Worm (Caenorhabditis elegans) whole organism, L3 larva: ENCODE results near the gene lron-4.

Source experiments
- R02D3.7 ChIP-seq: fragments of 150-350 bp; optimal IDR thresholded peaks from 2 replicates; lab custom pipeline; 2014; ENCODE audit warnings: missing biosample characterization, missing genetic modification characterization
- ZK546.5 ChIP-seq: sonication (generic microtip); optimal IDR thresholded peaks from 2 replicates; lab custom pipeline; 2017; ENCODE audit warnings: missing biosample characterization, missing genetic modification characterization
- aly-2 ChIP-seq: fragments of 150-350 bp; optimal IDR thresholded peaks from 2 replicates; lab custom pipeline; 2014; ENCODE audit warnings: missing biosample characterization, missing genetic modification characterization
- ama-1 ChIP-seq: fragments of 150-350 bp; optimal IDR thresholded peaks from 2 replicates; lab custom pipeline; 2018
- ceh-16 ChIP-seq: sonication (generic microtip); optimal IDR thresholded peaks from 2 replicates; lab custom pipeline; 2017; ENCODE audit warnings: missing biosample characterization, missing genetic modification characterization
- ceh-28 ChIP-seq: fragments of 150-350 bp; optimal IDR thresholded peaks from 2 replicates; lab custom pipeline; 2014; ENCODE audit warnings: missing biosample characterization, missing genetic modification reagents, missing genetic modification characterization
- ceh-82 ChIP-seq: fragments of 150-350 bp; optimal IDR thresholded peaks from 2 replicates; lab custom pipeline; 2014; ENCODE audit warnings: missing biosample characterization, missing genetic modification characterization
- ceh-9 ChIP-seq: sonication (generic microtip); optimal IDR thresholded peaks from 2 replicates; lab custom pipeline; 2018; ENCODE audit warnings: missing biosample characterization, missing genetic modification characterization
- daf-12 ChIP-seq: fragments of 150-350 bp; optimal IDR thresholded peaks from 2 replicates; lab custom pipeline; 2014; ENCODE audit warnings: missing biosample characterization, missing genetic modification reagents, missing genetic modification characterization
- egl-27 ChIP-seq: sonication (generic microtip); optimal IDR thresholded peaks from 4 replicates; lab custom pipeline; 2017; ENCODE audit warnings: missing biosample characterization, missing genetic modification reagents, missing genetic modification characterization
- egl-5 ChIP-seq: fragments of 150-350 bp; optimal IDR thresholded peaks from 2 replicates; lab custom pipeline; 2017; ENCODE audit warnings: missing biosample characterization, missing genetic modification reagents, missing genetic modification characterization, inconsistent platforms
- elt-1 ChIP-seq: fragments of 150-350 bp; optimal IDR thresholded peaks from 2 replicates; lab custom pipeline; 2014; ENCODE audit warnings: missing biosample characterization, missing genetic modification characterization
- elt-2 ChIP-seq: sonication (generic microtip); optimal IDR thresholded peaks from 2 replicates; lab custom pipeline; 2016; ENCODE audit warnings: missing genetic modification reagents, mild to moderate bottlenecking, missing genetic modification characterization, missing compliant biosample characterization
- elt-3 ChIP-seq, 3 experiments: fragments of 150-350 bp in 1 of 3; sonication (generic microtip) in 2 of 3; optimal IDR thresholded peaks; 2 replicates in 2 of 3; 4 replicates in 1 of 3; lab custom pipeline; 2014 to 2017; ENCODE audit warnings: missing biosample characterization in 3 of 3, missing genetic modification characterization in 3 of 3
- eor-1 ChIP-seq, 2 experiments: fragments of 150-350 bp; optimal IDR thresholded peaks; 2 replicates each; lab custom pipeline; 2014 to 2018; ENCODE audit warnings: missing biosample characterization in 2 of 2, missing genetic modification characterization in 2 of 2
- fkh-10 ChIP-seq: sonication (generic microtip); optimal IDR thresholded peaks from 2 replicates; lab custom pipeline; 2017; ENCODE audit warnings: missing biosample characterization, missing genetic modification reagents, missing genetic modification characterization
- fkh-2 ChIP-seq: fragments of 150-350 bp; optimal IDR thresholded peaks from 2 replicates; lab custom pipeline; 2014; ENCODE audit warnings: missing biosample characterization, missing genetic modification reagents, missing genetic modification characterization
- fos-1 ChIP-seq: fragments of 150-350 bp; optimal IDR thresholded peaks from 2 replicates; lab custom pipeline; 2014; ENCODE audit warnings: missing biosample characterization, missing genetic modification characterization
- hmg-11 ChIP-seq: sonication (generic microtip); optimal IDR thresholded peaks from 2 replicates; lab custom pipeline; 2016; ENCODE audit warnings: missing genetic modification characterization, missing compliant biosample characterization
- jun-1 ChIP-seq: fragments of 150-350 bp; optimal IDR thresholded peaks from 2 replicates; lab custom pipeline; 2014; ENCODE audit warnings: missing biosample characterization, missing genetic modification reagents, missing genetic modification characterization
- lin-15B ChIP-seq: fragments of 150-350 bp; optimal IDR thresholded peaks from 2 replicates; lab custom pipeline; 2014; ENCODE audit warnings: missing biosample characterization, missing genetic modification characterization
- lin-39 ChIP-seq: fragments of 150-350 bp; optimal IDR thresholded peaks from 2 replicates; lab custom pipeline; 2018; ENCODE audit warnings: missing biosample characterization, missing genetic modification reagents, missing genetic modification characterization
- lsy-12 ChIP-seq: sonication (generic microtip); optimal IDR thresholded peaks from 2 replicates; lab custom pipeline; 2016; ENCODE audit warnings: mild to moderate bottlenecking, missing genetic modification characterization, missing compliant biosample characterization
- mdl-1 ChIP-seq: fragments of 150-350 bp; optimal IDR thresholded peaks from 2 replicates; lab custom pipeline; 2014; ENCODE audit warnings: missing biosample characterization, missing genetic modification characterization
- mml-1 ChIP-seq: fragments of 150-350 bp; sonication (generic microtip); optimal IDR thresholded peaks from 3 replicates; lab custom pipeline; 2014; ENCODE audit warnings: missing biosample characterization, missing genetic modification characterization
- nfya-1 ChIP-seq: sonication (generic microtip); optimal IDR thresholded peaks from 2 replicates; lab custom pipeline; 2017; ENCODE audit warnings: missing genetic modification characterization, mild to moderate bottlenecking, missing compliant biosample characterization, antibody characterized with exemption, moderate library complexity; ENCODE audit not compliant: insufficient read depth
- nhr-11 ChIP-seq: fragments of 150-350 bp; optimal IDR thresholded peaks from 2 replicates; lab custom pipeline; 2014; ENCODE audit warnings: missing biosample characterization, missing genetic modification characterization
- nhr-12 ChIP-seq: fragments of 150-350 bp; optimal IDR thresholded peaks from 2 replicates; lab custom pipeline; 2014; ENCODE audit warnings: missing biosample characterization, missing genetic modification characterization
- nhr-23 ChIP-seq: fragments of 150-350 bp; optimal IDR thresholded peaks from 2 replicates; lab custom pipeline; 2014; ENCODE audit warnings: missing biosample characterization, missing genetic modification reagents, missing genetic modification characterization
- nhr-237 ChIP-seq: fragments of 150-350 bp; optimal IDR thresholded peaks from 2 replicates; lab custom pipeline; 2014; ENCODE audit warnings: missing biosample characterization, missing genetic modification characterization
- nhr-25 ChIP-seq: sonication (generic microtip); optimal IDR thresholded peaks from 2 replicates; lab custom pipeline; 2017; ENCODE audit warnings: missing biosample characterization, missing genetic modification characterization
- nhr-28 ChIP-seq: fragments of 150-350 bp; optimal IDR thresholded peaks from 2 replicates; lab custom pipeline; 2014; ENCODE audit warnings: missing biosample characterization, missing genetic modification characterization
- nhr-43 ChIP-seq: sonication (generic microtip); optimal IDR thresholded peaks from 2 replicates; lab custom pipeline; 2016; ENCODE audit warnings: mild to moderate bottlenecking, missing genetic modification characterization, missing compliant biosample characterization; ENCODE audit not compliant: poor library complexity, severe bottlenecking
- nhr-67 ChIP-seq: fragments of 150-350 bp; optimal IDR thresholded peaks from 2 replicates; lab custom pipeline; 2014; ENCODE audit warnings: missing biosample characterization, missing genetic modification characterization
- nhr-76 ChIP-seq: fragments of 150-350 bp; sonication (generic microtip); optimal IDR thresholded peaks from 5 replicates; lab custom pipeline; 2014; ENCODE audit warnings: missing biosample characterization, missing genetic modification characterization
- nhr-77 ChIP-seq: fragments of 150-350 bp; optimal IDR thresholded peaks from 2 replicates; lab custom pipeline; 2014; ENCODE audit warnings: missing biosample characterization, missing genetic modification characterization
- pha-4 ChIP-seq: fragments of 150-350 bp; optimal IDR thresholded peaks from 2 replicates; lab custom pipeline; 2014; ENCODE audit warnings: missing biosample characterization, missing genetic modification reagents, missing genetic modification characterization
- pqm-1 ChIP-seq: fragments of 150-350 bp; optimal IDR thresholded peaks from 2 replicates; lab custom pipeline; 2017; ENCODE audit warnings: missing biosample characterization, missing genetic modification characterization, inconsistent platforms
- skn-1 ChIP-seq: fragments of 150-350 bp; optimal IDR thresholded peaks from 2 replicates; lab custom pipeline; 2014; ENCODE audit warnings: missing biosample characterization, missing genetic modification characterization
- snpc-4 ChIP-seq: fragments of 150-350 bp; optimal IDR thresholded peaks from 2 replicates; lab custom pipeline; 2014; ENCODE audit warnings: missing biosample characterization, missing genetic modification characterization
- tbx-2 ChIP-seq: sonication (generic microtip); optimal IDR thresholded peaks from 2 replicates; lab custom pipeline; 2016; ENCODE audit warnings: mild to moderate bottlenecking, missing genetic modification characterization, missing compliant biosample characterization
- unc-39 ChIP-seq: sonication (generic microtip); optimal IDR thresholded peaks from 4 replicates; lab custom pipeline; 2017; ENCODE audit warnings: missing biosample characterization, missing genetic modification characterization
- unc-62 ChIP-seq: fragments of 150-350 bp; sonication (generic microtip); optimal IDR thresholded peaks from 4 replicates; lab custom pipeline; 2014; ENCODE audit warnings: missing biosample characterization, missing genetic modification reagents, missing genetic modification characterization
- zag-1 ChIP-seq: fragments of 150-350 bp; optimal IDR thresholded peaks from 2 replicates; lab custom pipeline; 2014; ENCODE audit warnings: missing biosample characterization, missing genetic modification characterization
- ztf-11 ChIP-seq: fragments of 150-350 bp; optimal IDR thresholded peaks from 2 replicates; lab custom pipeline; 2014; ENCODE audit warnings: missing biosample characterization, missing genetic modification characterization
- ztf-4 ChIP-seq: fragments of 150-350 bp; optimal IDR thresholded peaks from 2 replicates; lab custom pipeline; 2014; ENCODE audit warnings: missing biosample characterization, missing genetic modification characterization

The lron-4 gene

ce11 chrII:8125439-8125838 lies 13.5 kb upstream of the lron-4 start:
- TF ChIP-seq fos-1 (tag; lab: Kevin White, UChicago), result no peak
- no peak for TF ChIP-seq lin-15B
- no peak for TF ChIP-seq zag-1 (tag; lab: Kevin White, UChicago)
- no peak for TF ChIP-seq tbx-2 (tag; lab: Kevin White, UChicago)
- TF ChIP-seq ceh-9, result no peak
- TF ChIP-seq aly-2, result no peak
- TF ChIP-seq pha-4 (tag; lab: Kevin White, UChicago), result peak; percentile 54
- no peak for TF ChIP-seq elt-3 (tag; optimal IDR thresholded peaks at IDR 0.05; lab: Kevin White, UChicago)

ce11 chrII:8124867-8125266 lies 12.9 kb upstream of the lron-4 start, which contains the start of gene ire-1:
Gene ire-1, minus strand, starts transcription at chrII:8124910.
- TF ChIP-seq nhr-76, result no peak
- peak; percentile 1 for TF ChIP-seq lsy-12
- peak; percentile 93 for TF ChIP-seq pha-4 (tag; lab: Kevin White, UChicago)
- no peak for TF ChIP-seq unc-39
- no peak for TF ChIP-seq R02D3.7 (tag; lab: Kevin White, UChicago)
- no peak for TF ChIP-seq ztf-11 (tag; lab: Kevin White, UChicago)
- no peak for TF ChIP-seq mdl-1 (tag; lab: Kevin White, UChicago)
- TF ChIP-seq egl-27, result no peak
- TF ChIP-seq pqm-1 (tag; lab: Kevin White, UChicago), result peak; percentile 31
- peak; percentile 60 for TF ChIP-seq snpc-4 (tag; lab: Kevin White, UChicago)
- no peak for TF ChIP-seq ztf-4
- peak; percentile 59 for TF ChIP-seq nhr-23 (tag; lab: Kevin White, UChicago)
- TF ChIP-seq daf-12 (tag; lab: Kevin White, UChicago), result no peak
- TF ChIP-seq nhr-43 (tag; lab: Kevin White, UChicago), result peak; percentile 46
- TF ChIP-seq elt-3 (tag; optimal IDR thresholded peaks at IDR 0.05; lab: Kevin White, UChicago), result no peak
- TF ChIP-seq eor-1 (tag; optimal IDR thresholded peaks at IDR 0.05; lab: Kevin White, UChicago), result no peak
- TF ChIP-seq fos-1 (tag; lab: Kevin White, UChicago), result no peak
- no peak for TF ChIP-seq unc-62 (GFP tag; lab: Kevin White, UChicago)
- TF ChIP-seq lin-15B, result peak; percentile 71
- TF ChIP-seq ama-1, result peak; percentile 54
- no peak for TF ChIP-seq ceh-16 (tag; lab: Kevin White, UChicago)
- TF ChIP-seq mml-1 (tag; lab: Kevin White, UChicago), result no peak
- no peak for TF ChIP-seq nhr-28
- no peak for TF ChIP-seq ZK546.5 (tag; lab: Kevin White, UChicago)
- no peak for TF ChIP-seq fkh-2
- no peak for TF ChIP-seq aly-2
- TF ChIP-seq zag-1 (tag; lab: Kevin White, UChicago), result no peak
- TF ChIP-seq nhr-12, result no peak
- TF ChIP-seq elt-1, result no peak
- TF ChIP-seq ceh-28, result no peak
- TF ChIP-seq nhr-237 (tag; lab: Kevin White, UChicago), result no peak
- TF ChIP-seq nfya-1 (tag; lab: Kevin White, UChicago), result peak; percentile 96
- TF ChIP-seq nhr-11, result no peak
- no peak for TF ChIP-seq nhr-67 (tag; lab: Kevin White, UChicago)
- TF ChIP-seq lin-39 (tag; lab: Kevin White, UChicago), result peak; percentile 21
- no peak for TF ChIP-seq tbx-2 (tag; lab: Kevin White, UChicago)
- TF ChIP-seq egl-5 (tag; lab: Kevin White, UChicago), result peak; percentile 8
- no peak for TF ChIP-seq fkh-10
- TF ChIP-seq nhr-77, result no peak
- TF ChIP-seq ceh-82, result no peak
- TF ChIP-seq skn-1, result peak; percentile 42
- TF ChIP-seq hmg-11 (tag; lab: Kevin White, UChicago), result peak; percentile 68
- no peak for TF ChIP-seq ceh-9
- peak; percentile 29 for TF ChIP-seq nhr-25 (tag; lab: Kevin White, UChicago)
- peak; percentile 48 for TF ChIP-seq elt-2
- TF ChIP-seq jun-1 (tag; lab: Kevin White, UChicago), result no peak
